Worm (Caenorhabditis elegans) whole organism, L4 larva: ENCODE data around the gene F54E2.2.

Source experiments
- F49E8.2 ChIP-seq: sonication (generic microtip); optimal IDR thresholded peaks from 2 replicates; lab custom pipeline; 2016; ENCODE audit warnings: missing compliant biosample characterization, mild to moderate bottlenecking, missing genetic modification characterization, borderline replicate concordance
- dmd-9 ChIP-seq: fragments of 200-800 bp; sonication (Bioruptor generic); IDR thresholded peaks from 2 replicates; pipeline ENCODE4 v1.3.6; 2022; ENCODE audit warnings: missing genetic modification reagents, missing genetic modification characterization, missing compliant biosample characterization
- egl-27 ChIP-seq: sonication (generic microtip); optimal IDR thresholded peaks from 3 replicates; lab custom pipeline; 2017; ENCODE audit warnings: missing biosample characterization, missing genetic modification reagents, missing genetic modification characterization
- lin-1 ChIP-seq: fragments of 200-800 bp; sonication (Bioruptor generic); IDR thresholded peaks from 2 replicates; pipeline ENCODE4 v1.3.6; 2022; ENCODE audit warnings: missing genetic modification reagents, missing genetic modification characterization, missing compliant biosample characterization
- lsy-2 ChIP-seq, 2 experiments: fragments of 150-350 bp in 1 of 2; sonication (generic microtip) in 1 of 2; optimal IDR thresholded peaks; 2 replicates each; lab custom pipeline; 2014 to 2017; ENCODE audit warnings: missing biosample characterization in 2 of 2, missing genetic modification characterization in 2 of 2
- mdl-1 ChIP-seq, 2 experiments: fragments of 150-350 bp in 1 of 2; sonication (generic microtip) in 1 of 2; optimal IDR thresholded peaks; 2 replicates each; lab custom pipeline; 2014 to 2017; ENCODE audit warnings: missing biosample characterization in 2 of 2, missing genetic modification characterization in 2 of 2
- nhr-10 ChIP-seq: fragments of 150-350 bp; optimal IDR thresholded peaks from 2 replicates; lab custom pipeline; 2014; ENCODE audit warnings: missing biosample characterization, missing genetic modification characterization
- nhr-77 ChIP-seq: fragments of 150-350 bp; optimal IDR thresholded peaks from 2 replicates; lab custom pipeline; 2014; ENCODE audit warnings: missing biosample characterization, missing genetic modification characterization
- pqm-1 ChIP-seq: sonication (generic microtip); optimal IDR thresholded peaks from 2 replicates; lab custom pipeline; 2017; ENCODE audit warnings: missing biosample characterization, missing genetic modification characterization

DNA sequence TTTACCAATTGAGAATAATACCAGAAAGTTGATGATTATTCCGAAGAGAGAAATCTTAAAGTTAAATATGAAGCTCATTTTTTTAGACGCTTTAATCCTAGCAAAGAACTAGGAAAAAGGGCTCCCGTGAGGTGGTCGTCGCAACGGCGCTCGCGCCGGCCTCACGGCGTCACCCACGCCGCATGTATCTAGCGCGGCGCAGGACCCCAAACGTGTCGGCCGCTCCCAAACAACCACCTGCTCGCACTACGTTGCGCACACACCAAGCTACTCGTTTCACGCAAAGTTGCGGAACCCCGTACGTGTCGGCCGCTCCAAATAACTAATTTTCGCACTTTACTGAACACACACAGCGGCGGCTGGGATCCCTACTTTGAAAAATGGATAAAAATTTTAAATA, 49.7 kb upstream of the F54E2.2 start:
- TF ChIP-seq mdl-1 (tag; optimal IDR thresholded peaks at IDR 0.05; lab: Kevin White, UChicago) (no peak), F49E8.2 (tag; lab: Kevin White, UChicago) (no peak), nhr-77 (tag; lab: Kevin White, UChicago) (no peak), pqm-1 (no peak), nhr-10 (no peak), dmd-9 (GFP tag; lab: Robert Waterston, UW) (no peak), lin-1 (GFP tag; lab: Robert Waterston, UW) (no peak), egl-27 (no peak), lsy-2 (tag; optimal IDR thresholded peaks at IDR 0.05; lab: Kevin White, UChicago) (no peak)
